Worm (Caenorhabditis elegans) whole organism, young adult: ENCODE measurements around the gene F54C9.3.

Source experiments
- B0019.2 ChIP-seq: fragments of 200-800 bp; sonication (Bioruptor generic); conservative IDR thresholded peaks from 2 replicates; pipeline ENCODE4 v1.3.6; 2022; ENCODE audit warnings: missing genetic modification reagents, missing genetic modification characterization, missing compliant biosample characterization
- B0261.1 ChIP-seq: sonication (generic microtip); optimal IDR thresholded peaks from 2 replicates; lab custom pipeline; 2016; ENCODE audit warnings: mild to moderate bottlenecking, missing genetic modification characterization, moderate library complexity, missing compliant biosample characterization
- B0336.3 ChIP-seq: fragments of 200-800 bp; sonication (Bioruptor generic); IDR thresholded peaks from 2 replicates; pipeline ENCODE4 v1.3.6; 2022; ENCODE audit warnings: missing genetic modification characterization, missing compliant biosample characterization
- F10E7.11 ChIP-seq: sonication (generic microtip); optimal IDR thresholded peaks from 2 replicates; lab custom pipeline; 2017; ENCODE audit warnings: mild to moderate bottlenecking, missing genetic modification characterization, moderate library complexity, missing compliant biosample characterization
- F22D6.2 ChIP-seq: sonication (generic microtip); optimal IDR thresholded peaks from 2 replicates; lab custom pipeline; 2016; ENCODE audit warnings: mild to moderate bottlenecking, missing genetic modification characterization, missing compliant biosample characterization
- F33H1.4 ChIP-seq: fragments of 200-800 bp; sonication (Bioruptor generic); IDR thresholded peaks from 2 replicates; pipeline ENCODE4 v1.3.6; 2022; ENCODE audit warnings: missing genetic modification reagents, missing genetic modification characterization, missing compliant biosample characterization
- F37B4.10 ChIP-seq: fragments of 200-800 bp; sonication (Bioruptor generic); IDR thresholded peaks from 2 replicates; pipeline ENCODE4 v1.3.6; 2022; ENCODE audit warnings: missing genetic modification characterization, missing compliant biosample characterization
- F57A8.1 ChIP-seq: fragments of 200-800 bp; sonication (Bioruptor generic); optimal IDR thresholded peaks from 2 replicates; lab custom pipeline; 2018; ENCODE audit warnings: mild to moderate bottlenecking, missing genetic modification characterization, moderate library complexity, missing compliant biosample characterization
- K11D2.4 ChIP-seq: fragments of 200-800 bp; sonication (Bioruptor generic); IDR thresholded peaks from 2 replicates; pipeline ENCODE4 v1.3.6; 2022; ENCODE audit warnings: missing genetic modification reagents, missing genetic modification characterization, missing compliant biosample characterization
- T07F8.4 ChIP-seq: sonication (generic microtip); optimal IDR thresholded peaks from 2 replicates; lab custom pipeline; 2016; ENCODE audit warnings: mild to moderate bottlenecking, missing genetic modification characterization, moderate library complexity, missing compliant biosample characterization
- Y53G8AR.9 ChIP-seq: fragments of 200-800 bp; sonication (Bioruptor generic); conservative IDR thresholded peaks from 2 replicates; pipeline ENCODE4 v1.3.6; 2022; ENCODE audit warnings: missing genetic modification reagents, missing genetic modification characterization, missing compliant biosample characterization
- Y67H2A.10 ChIP-seq: fragments of 200-800 bp; sonication (Bioruptor generic); conservative IDR thresholded peaks from 2 replicates; pipeline ENCODE4 v1.3.6; 2022; ENCODE audit warnings: missing genetic modification reagents, missing genetic modification characterization, missing compliant biosample characterization
- Y79H2A.3 ChIP-seq: fragments of 200-800 bp; sonication (Bioruptor generic); conservative IDR thresholded peaks from 2 replicates; pipeline ENCODE4 v1.3.6; 2022; ENCODE audit warnings: missing genetic modification reagents, missing genetic modification characterization, missing compliant biosample characterization
- athp-1 ChIP-seq: sonication (generic microtip); optimal IDR thresholded peaks from 2 replicates; lab custom pipeline; 2017; ENCODE audit warnings: mild to moderate bottlenecking, missing genetic modification characterization, missing compliant biosample characterization
- attf-5 ChIP-seq: fragments of 200-800 bp; sonication (Bioruptor generic); optimal IDR thresholded peaks from 2 replicates; lab custom pipeline; 2018; ENCODE audit warnings: mild to moderate bottlenecking, missing genetic modification characterization, missing compliant biosample characterization
- attf-6 ChIP-seq: fragments of 200-800 bp; sonication (Bioruptor generic); IDR thresholded peaks from 2 replicates; pipeline ENCODE4 v1.3.6; 2022; ENCODE audit warnings: missing genetic modification reagents, missing genetic modification characterization, missing compliant biosample characterization
- ccch-3 ChIP-seq: fragments of 200-800 bp; sonication (Bioruptor generic); optimal IDR thresholded peaks from 2 replicates; lab custom pipeline; 2018; ENCODE audit warnings: mild to moderate bottlenecking, missing genetic modification characterization, missing compliant biosample characterization
- cebp-1 ChIP-seq, 2 experiments: fragments of 200-800 bp in 1 of 2; sonication (Bioruptor generic) in 1 of 2; sonication (generic microtip) in 1 of 2; IDR thresholded peaks in 1 of 2; optimal IDR thresholded peaks in 1 of 2; 2 replicates each; pipeline versions ENCODE4 v1.3.6 to Lab custom; 2017 to 2022; ENCODE audit warnings: missing compliant biosample characterization in 2 of 2, missing genetic modification characterization in 2 of 2, mild to moderate bottlenecking in 1 of 2, missing genetic modification reagents in 1 of 2, moderate library complexity in 1 of 2
- ceh-100 ChIP-seq: fragments of 200-800 bp; sonication (Bioruptor generic); IDR thresholded peaks from 2 replicates; pipeline ENCODE4 v1.3.6; 2022; ENCODE audit warnings: missing genetic modification reagents, missing genetic modification characterization, missing compliant biosample characterization
- ceh-27 ChIP-seq: fragments of 200-800 bp; sonication (Bioruptor generic); optimal IDR thresholded peaks from 2 replicates; lab custom pipeline; 2018; ENCODE audit warnings: mild to moderate bottlenecking, missing genetic modification characterization, moderate library complexity, missing compliant biosample characterization
- egl-18 ChIP-seq: fragments of 200-800 bp; sonication (Bioruptor generic); IDR thresholded peaks from 2 replicates; pipeline ENCODE4 v1.3.6; 2022; ENCODE audit warnings: missing genetic modification reagents, missing genetic modification characterization, missing compliant biosample characterization
- egrh-3 ChIP-seq: fragments of 200-800 bp; sonication (Bioruptor generic); IDR thresholded peaks from 2 replicates; pipeline ENCODE4 v1.3.6; 2022; ENCODE audit warnings: missing genetic modification reagents, missing genetic modification characterization, missing compliant biosample characterization
- ets-4 ChIP-seq: fragments of 200-800 bp; sonication (Bioruptor generic); optimal IDR thresholded peaks from 2 replicates; lab custom pipeline; 2018; ENCODE audit warnings: mild to moderate bottlenecking, missing genetic modification characterization, missing compliant biosample characterization
- gei-17 ChIP-seq: fragments of 200-800 bp; sonication (Bioruptor generic); optimal IDR thresholded peaks from 2 replicates; lab custom pipeline; 2018; ENCODE audit warnings: mild to moderate bottlenecking, missing genetic modification characterization, missing compliant biosample characterization
- hlh-12 ChIP-seq: sonication (generic microtip); optimal IDR thresholded peaks from 2 replicates; lab custom pipeline; 2016; ENCODE audit warnings: missing genetic modification characterization, missing compliant biosample characterization
- hrde-1 ChIP-seq: sonication (generic microtip); optimal IDR thresholded peaks from 2 replicates; lab custom pipeline; 2016; ENCODE audit warnings: missing genetic modification characterization, mild to moderate bottlenecking, missing compliant biosample characterization, moderate library complexity, missing genotype, missing genetic modification reagents, borderline replicate concordance
- hsf-1 ChIP-seq: fragments of 200-800 bp; sonication (Bioruptor generic); IDR thresholded peaks from 2 replicates; pipeline ENCODE4 v1.3.6; 2022; ENCODE audit warnings: missing genetic modification reagents, missing genetic modification characterization, missing compliant biosample characterization
- lin-35 ChIP-seq, 3 experiments: fragments of 150-350 bp in 2 of 3; sonication (generic microtip) in 1 of 3; optimal IDR thresholded peaks; 2 replicates each; lab custom pipeline; 2014 to 2018; ENCODE audit warnings: missing biosample characterization in 3 of 3, missing genetic modification characterization in 3 of 3, missing genetic modification reagents in 3 of 3
- lir-1 ChIP-seq: fragments of 200-800 bp; sonication (Bioruptor generic); conservative IDR thresholded peaks from 2 replicates; pipeline ENCODE4 v1.3.6; 2022; ENCODE audit warnings: missing genetic modification reagents, missing genetic modification characterization, missing compliant biosample characterization
- lsy-27 ChIP-seq: sonication (generic microtip); optimal IDR thresholded peaks from 2 replicates; lab custom pipeline; 2017; ENCODE audit warnings: missing genetic modification characterization, mild to moderate bottlenecking, missing compliant biosample characterization, antibody characterized with exemption, missing genotype, borderline replicate concordance; ENCODE audit not compliant: insufficient read depth
- madf-10 ChIP-seq: sonication (generic microtip); optimal IDR thresholded peaks from 2 replicates; lab custom pipeline; 2016; ENCODE audit warnings: mild to moderate bottlenecking, missing genetic modification characterization, missing compliant biosample characterization
- madf-6 ChIP-seq: fragments of 200-800 bp; sonication (Bioruptor generic); IDR thresholded peaks from 2 replicates; pipeline ENCODE4 v1.3.6; 2022; ENCODE audit warnings: missing genetic modification reagents, missing genetic modification characterization, missing compliant biosample characterization
- mxl-1 ChIP-seq: sonication (generic microtip); optimal IDR thresholded peaks from 2 replicates; lab custom pipeline; 2016; ENCODE audit warnings: missing genetic modification characterization, missing compliant biosample characterization
- nfya-2 ChIP-seq: fragments of 200-800 bp; sonication (Bioruptor generic); IDR thresholded peaks from 2 replicates; pipeline ENCODE4 v1.3.6; 2022; ENCODE audit warnings: missing genetic modification reagents, missing genetic modification characterization, missing compliant biosample characterization
- nfyb-1 ChIP-seq: fragments of 200-800 bp; sonication (Bioruptor generic); IDR thresholded peaks from 2 replicates; pipeline ENCODE4 v1.3.6; 2022; ENCODE audit warnings: missing genetic modification reagents, missing genetic modification characterization, missing compliant biosample characterization
- rcor-1 ChIP-seq: fragments of 200-800 bp; sonication (Bioruptor generic); IDR thresholded peaks from 2 replicates; pipeline ENCODE4 v1.3.6; 2022; ENCODE audit warnings: missing genetic modification reagents, missing genetic modification characterization, missing compliant biosample characterization
- repo-1 ChIP-seq: sonication (generic microtip); optimal IDR thresholded peaks from 2 replicates; lab custom pipeline; 2017; ENCODE audit warnings: mild to moderate bottlenecking, missing genetic modification characterization, missing compliant biosample characterization
- sea-2 ChIP-seq: fragments of 200-800 bp; sonication (Bioruptor generic); IDR thresholded peaks from 2 replicates; pipeline ENCODE4 v1.3.6; 2022; ENCODE audit warnings: missing genetic modification characterization, missing compliant biosample characterization
- snpc-3.4 ChIP-seq: sonication (generic microtip); optimal IDR thresholded peaks from 2 replicates; lab custom pipeline; 2017; ENCODE audit warnings: missing genetic modification characterization, mild to moderate bottlenecking, missing compliant biosample characterization, antibody characterized with exemption, moderate library complexity, missing genotype, missing genetic modification reagents
- unc-130 ChIP-seq: sonication (generic microtip); optimal IDR thresholded peaks from 2 replicates; lab custom pipeline; 2016; ENCODE audit warnings: missing genetic modification reagents, missing genetic modification characterization, missing compliant biosample characterization
- unc-62 ChIP-seq: fragments of 150-350 bp; optimal IDR thresholded peaks from 2 replicates; lab custom pipeline; 2014; ENCODE audit warnings: missing biosample characterization, missing genetic modification reagents, missing genetic modification characterization
- zfh-2 ChIP-seq: fragments of 200-800 bp; sonication (Bioruptor generic); conservative IDR thresholded peaks from 2 replicates; pipeline ENCODE4 v1.3.6; 2022; ENCODE audit warnings: missing genetic modification reagents, missing genetic modification characterization, missing compliant biosample characterization
- ztf-25 ChIP-seq: fragments of 200-800 bp; sonication (Bioruptor generic); IDR thresholded peaks from 2 replicates; pipeline ENCODE4 v1.3.6; 2022; ENCODE audit warnings: missing genetic modification reagents, missing genetic modification characterization, missing compliant biosample characterization
- ztf-26 ChIP-seq: sonication (generic microtip); optimal IDR thresholded peaks from 2 replicates; lab custom pipeline; 2017; ENCODE audit warnings: missing genetic modification characterization, missing compliant biosample characterization
- ztf-28 ChIP-seq: fragments of 200-800 bp; sonication (Bioruptor generic); IDR thresholded peaks from 2 replicates; pipeline ENCODE4 v1.3.6; 2022; ENCODE audit warnings: missing genetic modification reagents, missing genetic modification characterization, missing compliant biosample characterization
- ztf-3 ChIP-seq: fragments of 200-800 bp; sonication (Bioruptor generic); optimal IDR thresholded peaks from 2 replicates; lab custom pipeline; 2018; ENCODE audit warnings: mild to moderate bottlenecking, missing genetic modification characterization, missing compliant biosample characterization

The F54C9.3 gene

ce11 chrII:8569038-8569977 is 2.7 kb upstream of the F54C9.3 start, which contains the start of the genes col-38 and rpl-5 (continued):
- peak; percentile 25; the same call in 1 of the 2 replicates for TF ChIP-seq cebp-1 (GFP tag; IDR thresholded peaks at IDR 0.05; lab: Robert Waterston, UW)
- TF ChIP-seq cebp-1 (tag; optimal IDR thresholded peaks at IDR 0.05; lab: Kevin White, UChicago) = peak; percentile 72
- peak; percentile 94 for TF ChIP-seq attf-5
- no peak for TF ChIP-seq mxl-1 (tag; lab: Kevin White, UChicago)
- no peak for TF ChIP-seq ets-4 (GFP tag; lab: Kevin White, UChicago)
- TF ChIP-seq athp-1 (tag; lab: Kevin White, UChicago) = peak; percentile 56
- TF ChIP-seq ceh-27 (GFP tag; lab: Kevin White, UChicago) = peak; percentile 83
- no peak for TF ChIP-seq ztf-25
- TF ChIP-seq ztf-26 (tag; lab: Kevin White, UChicago) = peak; percentile 29
- no peak for TF ChIP-seq ccch-3 (GFP tag; lab: Kevin White, UChicago)
- TF ChIP-seq madf-6 (GFP tag; lab: Robert Waterston, UW) = peak; percentile 80
- peak; percentile 67 to 91 (median 74) for TF ChIP-seq lin-35 (GFP tag; optimal IDR thresholded peaks at IDR 0.05; lab: Kevin White, UChicago)
- no peak for TF ChIP-seq ztf-3 (GFP tag; lab: Kevin White, UChicago)
- TF ChIP-seq F57A8.1 (GFP tag; lab: Kevin White, UChicago) = no peak
- TF ChIP-seq egl-18 (GFP tag; lab: Robert Waterston, UW) = no peak
- TF ChIP-seq B0019.2 (GFP tag; lab: Robert Waterston, UW) = 0 out of 2 replicates have a peak, but pooled peaks have one; percentile 27
- TF ChIP-seq gei-17 (GFP tag; lab: Kevin White, UChicago) = no peak
- TF ChIP-seq sea-2 (GFP tag; lab: Robert Waterston, UW) = no peak
- TF ChIP-seq egrh-3 (GFP tag; lab: Robert Waterston, UW) = no peak
- TF ChIP-seq T07F8.4 (tag; lab: Kevin White, UChicago) = no peak
- peak; percentile 30 for TF ChIP-seq madf-10 (tag; lab: Kevin White, UChicago)
- TF ChIP-seq K11D2.4 (GFP tag; lab: Robert Waterston, UW) = no peak
- TF ChIP-seq F22D6.2 = no peak
- TF ChIP-seq B0336.3 = peak; percentile 65
- TF ChIP-seq F37B4.10 = no peak
- no peak for TF ChIP-seq B0261.1 (tag; lab: Kevin White, UChicago)
- no peak for TF ChIP-seq zfh-2 (GFP tag; lab: Robert Waterston, UW)
- no peak for TF ChIP-seq Y79H2A.3 (GFP tag; lab: Robert Waterston, UW)
- TF ChIP-seq lir-1 (GFP tag; lab: Robert Waterston, UW) = no peak
- peak; percentile 69; the same call in 1 of the 2 replicates for TF ChIP-seq rcor-1
- no peak for TF ChIP-seq Y67H2A.10 (GFP tag; lab: Robert Waterston, UW)
- TF ChIP-seq F33H1.4 (GFP tag; lab: Robert Waterston, UW) = peak; percentile 79
- no peak for TF ChIP-seq lsy-27
- TF ChIP-seq nfyb-1 (GFP tag; lab: Robert Waterston, UW) = 0 out of 2 replicates have a peak, but pooled peaks have one; percentile 59
- TF ChIP-seq nfya-2 (GFP tag; lab: Robert Waterston, UW) = no peak
- no peak for TF ChIP-seq repo-1 (tag; lab: Kevin White, UChicago)
- no peak for TF ChIP-seq Y53G8AR.9 (GFP tag; lab: Robert Waterston, UW)
- TF ChIP-seq unc-130 (GFP tag; lab: Kevin White, UChicago) = peak; percentile 16
- TF ChIP-seq ceh-100 (GFP tag; lab: Robert Waterston, UW) = peak; percentile 48; the same call in 1 of the 2 replicates
- TF ChIP-seq hrde-1 (tag; lab: Kevin White, UChicago) = no peak
- TF ChIP-seq attf-6 = no peak
- peak; percentile 79 for TF ChIP-seq snpc-3.4 (tag; lab: Kevin White, UChicago)
- TF ChIP-seq ztf-28 (GFP tag; lab: Robert Waterston, UW) = 0 out of 2 replicates have a peak, but pooled peaks have one; percentile 36
- no peak for TF ChIP-seq hlh-12 (tag; lab: Kevin White, UChicago)
- TF ChIP-seq hsf-1 (GFP tag; lab: Robert Waterston, UW) = peak; percentile 36; the same call in 1 of the 2 replicates
- TF ChIP-seq unc-62 (GFP tag; lab: Kevin White, UChicago) = no peak
- no peak for TF ChIP-seq F10E7.11 (tag; lab: Kevin White, UChicago)
